Fruit fly (Drosophila melanogaster): ENCODE results near the gene CG1571.

The CG1571 gene

DNA sequence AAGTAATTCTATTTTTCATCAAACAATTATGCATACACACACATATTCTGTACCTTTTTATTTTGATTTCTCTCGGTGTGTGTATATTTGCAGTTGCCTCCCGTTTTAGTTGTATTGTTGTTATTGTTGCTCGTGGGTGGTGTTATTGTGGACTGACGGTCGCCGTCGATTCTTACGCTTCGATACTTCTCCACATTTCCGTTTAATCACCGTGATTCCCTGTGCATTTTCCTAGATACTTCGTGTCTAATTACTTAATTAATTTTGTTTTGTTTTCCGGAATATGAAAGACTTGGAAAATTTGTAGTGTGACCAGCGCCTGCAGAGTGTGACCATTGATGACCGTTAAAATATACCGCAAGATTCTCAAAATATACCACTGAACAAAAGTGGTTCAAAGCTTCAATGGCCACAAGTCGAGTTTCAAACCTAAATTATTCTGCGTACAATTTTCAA lies 18.1 kb downstream of the CG1571 start, which contains the start of gene UbcE2H (continued):
- TF ChIP-seq vvl (GFP tag; IDR thresholded peaks at IDR 0.05) = peak; percentile 77
- peak; percentile 63 for TF ChIP-seq MESR4 (GFP tag; optimal IDR thresholded peaks at IDR 0.05)
- peak; percentile 14 for TF ChIP-seq CG17568 (GFP tag; optimal IDR thresholded peaks at IDR 0.05)
- no peak for TF ChIP-seq kni (GFP tag; optimal IDR thresholded peaks at IDR 0.05)
- TF ChIP-seq pho (GFP tag; optimal IDR thresholded peaks at IDR 0.05) = no peak
- peak; percentile 27 for TF ChIP-seq HHEX (GFP tag; optimal IDR thresholded peaks at IDR 0.05)
- no peak for TF ChIP-seq Nf-YC (tag; optimal IDR thresholded peaks at IDR 0.05)
- TF ChIP-seq CG11504 (tag; optimal IDR thresholded peaks at IDR 0.05) = peak; percentile 13
- peak; percentile 18 for TF ChIP-seq CG13624 (GFP tag; optimal IDR thresholded peaks at IDR 0.05)
- TF ChIP-seq Med (GFP tag) = peak; percentile 68
- no peak for TF ChIP-seq ap (GFP tag; IDR thresholded peaks at IDR 0.05)
- TF ChIP-seq HmgZ (tag; optimal IDR thresholded peaks at IDR 0.05) = peak; percentile 39
- peak; percentile 3 for TF ChIP-seq NC2β (GFP tag; optimal IDR thresholded peaks at IDR 0.05)
- peak; percentile 37 for TF ChIP-seq CG14710 (tag; optimal IDR thresholded peaks at IDR 0.05)
- TF ChIP-seq Doc3 (GFP tag; IDR thresholded peaks at IDR 0.05; ENCODE audit: partially characterized antibody) = no peak
- peak; percentile 70 for TF ChIP-seq pita (GFP tag; optimal IDR thresholded peaks at IDR 0.05)
- peak; percentile 41 for TF ChIP-seq CG12659 (GFP tag; optimal IDR thresholded peaks at IDR 0.05)
- TF ChIP-seq hbn (GFP tag; IDR thresholded peaks at IDR 0.05; ENCODE audit: partially characterized antibody) = no peak
- no peak for TF ChIP-seq ase (GFP tag; IDR thresholded peaks at IDR 0.05)
- no peak for TF ChIP-seq pnt (GFP tag; optimal IDR thresholded peaks at IDR 0.05)
- TF ChIP-seq phol (tag; optimal IDR thresholded peaks at IDR 0.05) = peak; percentile 33
- TF ChIP-seq nmo (GFP tag; optimal IDR thresholded peaks at IDR 0.05) = peak; percentile 1
- peak; percentile 47 for TF ChIP-seq CG33213 (GFP tag; optimal IDR thresholded peaks at IDR 0.05)
- TF ChIP-seq CG3163 (GFP tag; optimal IDR thresholded peaks at IDR 0.05) = no peak
- TF ChIP-seq CG1233 (GFP tag; optimal IDR thresholded peaks at IDR 0.05) = peak; percentile 29
- no peak for TF ChIP-seq CG4424 (GFP tag; optimal IDR thresholded peaks at IDR 0.05)
- TF ChIP-seq Dref (GFP tag; IDR thresholded peaks at IDR 0.05) = peak; percentile 46; the same call in 1 of the 2 replicates
- no peak for TF ChIP-seq CG2678 (tag; optimal IDR thresholded peaks at IDR 0.05)
- peak; percentile 61 for TF ChIP-seq CTCF (GFP tag; optimal IDR thresholded peaks at IDR 0.05)
- no peak for TF ChIP-seq gem (tag; optimal IDR thresholded peaks at IDR 0.05)
- peak; percentile 59 for TF ChIP-seq CG4617 (GFP tag; optimal IDR thresholded peaks at IDR 0.05; ENCODE audit: borderline replicate concordance)
- TF ChIP-seq bbx (GFP tag; IDR thresholded peaks at IDR 0.05; ENCODE audit: partially characterized antibody) = no peak
- TF ChIP-seq tll (GFP tag; optimal IDR thresholded peaks at IDR 0.05) = no peak
- TF ChIP-seq Opbp (GFP tag; IDR thresholded peaks at IDR 0.05; ENCODE audit: partially characterized antibody) = peak; percentile 16; the same call in 1 of the 3 replicates
- no peak for TF ChIP-seq Lpt (GFP tag; optimal IDR thresholded peaks at IDR 0.05)
- no peak for TF ChIP-seq grn (GFP tag; optimal IDR thresholded peaks at IDR 0.05)
- TF ChIP-seq insv (GFP tag; optimal IDR thresholded peaks at IDR 0.05) = peak in 1 of 2 experiments; percentile 7
- no peak for TF ChIP-seq grau (tag; optimal IDR thresholded peaks at IDR 0.05)
- peak; percentile 72 for TF ChIP-seq Lhr (GFP tag; optimal IDR thresholded peaks at IDR 0.05)
- TF ChIP-seq prd (optimal IDR thresholded peaks at IDR 0.05) = no peak
- TF ChIP-seq prd (GFP tag; IDR thresholded peaks at IDR 0.05) = no peak
- TF ChIP-seq CG30431 (GFP tag; optimal IDR thresholded peaks at IDR 0.05) = no peak
- TF ChIP-seq E2f2 (GFP tag; IDR thresholded peaks at IDR 0.05) = peak; percentile 82
- peak; percentile 23 for TF ChIP-seq CG17186 (GFP tag; optimal IDR thresholded peaks at IDR 0.05)
- 0 out of 3 replicates have a peak, but pooled peaks have one; percentile 25 for TF ChIP-seq ci (GFP tag; IDR thresholded peaks at IDR 0.05)
- no peak for TF ChIP-seq dmrt99B (tag; optimal IDR thresholded peaks at IDR 0.05)
- peak; percentile 19 for TF ChIP-seq Hmr (GFP tag; optimal IDR thresholded peaks at IDR 0.05)
- TF ChIP-seq CG7745 (tag; optimal IDR thresholded peaks at IDR 0.05) = no peak
- TF ChIP-seq sqz (GFP tag; optimal IDR thresholded peaks at IDR 0.05) = peak; percentile 31
- peak in 1 of 2 experiments; percentile 30 for TF ChIP-seq Hr78 (GFP tag; optimal IDR thresholded peaks at IDR 0.05)
